Fruit fly (Drosophila melanogaster) S2 (cell line): ENCODE results near the gene gukh.

Experiments used
- CG8478 ChIP-seq: fragments of >200 bp; optimal IDR thresholded peaks from 2 replicates; lab custom pipeline; 2018
- CTCF ChIP-seq, 2 experiments: fragments of >200 bp; optimal IDR thresholded peaks; 2 replicates each; lab custom pipeline; 2018

The gukh gene

DNA sequence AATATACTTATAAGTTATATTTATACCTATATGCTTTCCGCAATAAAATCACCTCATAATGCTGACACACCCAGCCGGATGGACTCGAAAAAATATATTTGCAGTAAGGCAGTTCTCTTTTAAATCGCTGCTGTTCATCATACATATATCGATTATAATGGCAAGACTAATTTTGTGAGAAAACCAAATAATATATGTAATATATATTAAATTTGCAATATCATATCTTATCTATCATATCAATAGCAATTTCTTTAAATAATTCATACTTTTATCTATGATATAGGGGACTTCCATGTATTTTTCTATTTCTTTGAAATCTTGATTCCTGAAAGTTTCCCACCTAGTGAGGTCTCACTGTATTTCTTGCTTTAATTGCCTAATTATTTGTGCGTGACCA lies 78.7 kb downstream of the gukh start:
- TF ChIP-seq CG8478 (lab: Kevin White, UChicago) (no peak), CTCF (optimal IDR thresholded peaks at IDR 0.05; lab: Kevin White, UChicago) (no peak)

DNA sequence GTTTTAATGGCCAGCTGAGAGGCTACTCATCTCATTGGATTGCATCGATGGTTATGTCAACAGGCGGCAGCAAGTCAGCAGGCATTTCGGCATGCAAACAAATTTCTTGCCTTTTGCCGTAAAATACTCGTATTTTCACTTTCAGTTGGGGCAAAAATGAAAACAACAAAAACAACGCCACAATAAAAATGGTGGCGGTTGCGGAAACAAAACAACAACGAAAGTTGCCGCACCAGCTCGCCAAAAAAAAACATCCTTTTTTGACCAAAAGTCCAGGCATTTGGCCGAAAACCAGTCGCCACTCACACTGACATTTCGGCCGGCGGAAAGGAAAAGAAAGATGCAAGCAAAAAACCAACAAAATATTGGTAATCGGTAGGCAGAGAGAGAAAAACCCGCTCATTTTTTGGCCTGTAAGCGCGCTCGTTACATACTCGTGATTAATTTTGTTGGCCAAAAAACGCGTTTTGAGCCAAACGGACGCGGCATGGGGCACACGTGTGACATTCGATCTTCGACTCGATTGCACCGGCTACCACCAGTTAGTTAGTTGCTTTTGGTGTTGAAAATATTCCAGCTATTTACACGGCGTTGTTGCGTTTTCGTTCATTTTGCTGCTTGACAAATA lies 80.3 kb downstream of the gukh start:
- no peak for TF ChIP-seq CTCF (optimal IDR thresholded peaks at IDR 0.05; lab: Kevin White, UChicago)
- no peak for TF ChIP-seq CG8478 (lab: Kevin White, UChicago)

DNA sequence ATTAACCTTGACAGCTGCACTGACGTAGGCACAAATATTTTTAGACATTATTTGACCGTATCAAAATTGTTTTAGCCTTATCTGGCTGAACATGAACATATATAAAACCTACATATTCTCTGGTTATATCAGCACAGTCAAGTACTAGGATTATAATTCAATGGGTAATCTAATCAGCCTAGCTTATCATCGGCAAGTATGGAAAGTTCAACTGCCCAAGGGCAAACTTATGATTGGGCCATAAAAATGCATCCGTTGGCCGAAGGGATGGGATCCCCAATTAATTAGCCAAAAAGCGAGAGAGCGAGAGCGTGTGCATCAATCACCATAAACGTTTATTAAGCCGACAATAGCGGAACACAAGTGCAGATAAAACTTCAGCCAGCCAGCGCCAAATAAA lies 81.6 kb downstream of the gukh start:
- TF ChIP-seq CG8478 (lab: Kevin White, UChicago) (no peak), CTCF (optimal IDR thresholded peaks at IDR 0.05; lab: Kevin White, UChicago) (no peak)

DNA sequence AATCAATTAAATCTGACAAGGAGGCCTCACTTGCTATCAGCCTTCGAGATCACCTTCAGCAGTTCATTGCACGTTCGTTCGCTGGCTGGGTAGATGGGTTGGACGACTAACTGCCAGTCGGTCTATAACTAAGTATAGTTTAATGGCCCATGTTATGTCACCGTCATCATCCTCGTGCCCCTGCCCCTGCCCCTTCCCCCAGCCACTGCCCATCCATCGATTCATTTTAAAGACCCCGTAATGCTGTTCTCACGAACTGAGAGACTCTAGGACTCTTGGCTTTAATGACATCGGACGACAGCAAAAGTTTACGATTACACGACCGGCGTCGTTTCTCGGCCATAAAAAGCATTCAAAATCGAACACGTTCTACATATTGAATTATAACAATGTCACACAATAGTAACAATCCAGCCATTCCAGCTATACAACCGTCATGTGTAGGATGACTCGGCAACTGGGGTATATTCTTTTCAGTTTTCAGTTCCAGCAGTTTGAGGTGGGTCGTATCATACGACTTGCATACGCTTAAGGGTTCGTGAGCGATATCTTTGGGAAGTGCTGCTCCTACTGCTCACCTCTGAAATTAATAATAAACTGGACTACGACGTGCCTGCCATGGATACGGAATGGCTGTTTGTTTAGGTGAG lies 83.3 kb downstream of the gukh start:
- TF ChIP-seq CTCF (optimal IDR thresholded peaks at IDR 0.05; lab: Kevin White, UChicago) (no peak), CG8478 (lab: Kevin White, UChicago) (no peak)

DNA sequence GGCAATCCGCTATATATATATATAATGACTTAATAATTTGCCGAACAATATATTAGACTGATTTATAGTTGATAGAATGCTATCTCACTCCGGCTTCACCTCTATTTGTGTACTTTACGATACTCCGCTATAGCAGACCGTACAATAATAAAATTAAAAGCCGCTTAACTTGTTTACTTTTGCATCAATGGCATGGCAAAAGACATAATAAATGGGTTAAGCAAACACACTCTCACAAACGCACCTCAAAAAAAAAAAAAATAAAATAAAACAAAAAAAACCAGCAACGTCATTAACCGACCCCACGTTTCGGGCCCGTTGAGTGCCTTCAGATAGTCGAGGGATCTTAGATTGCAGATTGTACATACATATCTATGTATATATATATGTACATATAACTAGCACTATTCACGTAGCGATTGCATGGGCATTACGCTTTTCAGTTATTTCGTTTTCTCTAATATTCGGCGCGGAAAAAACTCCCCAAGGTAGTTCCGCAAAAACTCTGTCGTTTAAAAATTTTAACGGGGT lies 84.1 kb downstream of the gukh start:
- TF ChIP-seq CTCF (optimal IDR thresholded peaks at IDR 0.05; lab: Kevin White, UChicago): no peak
- no peak for TF ChIP-seq CG8478 (lab: Kevin White, UChicago)

DNA sequence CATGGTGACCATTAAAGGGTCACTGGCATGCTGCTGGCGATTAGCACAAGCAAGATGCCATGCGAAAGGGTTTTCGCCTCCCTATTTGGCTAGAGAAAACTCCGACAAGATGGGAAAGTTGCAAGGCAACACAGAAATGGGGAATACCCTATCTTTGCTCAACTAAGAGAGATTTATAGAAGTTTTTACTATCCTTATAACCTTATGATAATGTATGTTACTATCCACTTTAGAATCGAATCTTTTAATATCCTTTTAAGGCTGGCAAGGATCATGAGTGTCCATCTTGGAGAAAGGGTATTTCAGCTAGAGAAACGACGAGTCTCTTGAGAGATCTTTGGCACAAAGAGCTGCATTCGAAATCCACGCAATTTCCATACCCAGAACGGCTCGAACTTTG lies 85.9 kb downstream of the gukh start:
- TF ChIP-seq CG8478 (lab: Kevin White, UChicago): no peak
- no peak for TF ChIP-seq CTCF (optimal IDR thresholded peaks at IDR 0.05; lab: Kevin White, UChicago)

DNA sequence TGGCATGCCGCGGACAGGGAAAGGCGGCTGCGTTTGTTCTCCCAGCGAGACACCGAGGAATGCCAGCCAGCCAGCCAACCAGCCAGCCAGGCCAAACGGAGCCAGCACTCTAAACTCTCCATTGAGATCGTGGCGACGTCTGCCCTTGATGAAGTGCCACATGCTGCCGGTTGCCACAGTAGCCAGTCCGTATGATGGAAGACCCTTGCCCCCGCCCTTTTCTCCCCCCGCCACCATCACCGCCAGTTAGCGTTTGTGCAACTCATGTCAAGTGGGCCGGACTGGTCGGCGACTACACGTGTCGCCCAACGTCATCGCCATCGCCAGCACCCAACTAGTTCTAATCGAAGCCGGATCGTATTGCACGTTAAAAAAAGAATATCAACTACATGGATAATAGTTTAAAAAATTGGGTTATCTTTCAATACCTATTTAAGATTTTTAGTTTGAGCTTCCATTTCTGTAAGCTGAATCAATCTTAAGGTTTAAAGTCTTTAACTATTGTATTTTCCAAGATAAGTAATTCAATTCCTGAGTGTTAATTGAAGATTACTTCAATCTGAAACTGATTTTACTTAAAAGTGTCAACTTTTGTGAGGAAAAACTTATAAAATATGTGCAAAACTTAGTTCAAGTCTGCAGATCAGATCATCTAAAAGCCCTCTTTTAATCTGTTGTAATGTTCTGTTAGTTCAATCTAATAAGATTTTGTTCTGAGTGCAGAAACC lies 86.6 kb downstream of the gukh start:
- TF ChIP-seq CG8478 (lab: Kevin White, UChicago) (no peak), CTCF (optimal IDR thresholded peaks at IDR 0.05; lab: Kevin White, UChicago) (no peak)

DNA sequence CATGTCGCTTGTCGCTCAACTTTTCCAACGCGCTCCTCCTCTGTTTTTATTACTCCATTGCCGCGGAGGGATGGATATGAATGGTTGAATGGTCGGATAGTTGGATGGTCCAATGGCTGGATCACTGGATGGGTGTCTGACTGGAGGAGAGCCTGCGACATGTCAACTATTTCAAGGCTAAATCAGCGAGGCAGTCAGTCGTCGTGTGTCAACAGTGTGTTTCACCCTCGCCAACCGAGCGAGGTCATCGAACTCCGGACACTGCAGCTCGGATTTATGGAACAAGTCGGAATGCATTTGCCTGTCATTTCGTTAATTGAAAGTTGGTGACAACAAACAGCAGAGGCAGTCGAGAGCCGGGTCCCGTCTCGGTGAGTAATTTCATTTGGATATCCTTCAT lies 88.1 kb downstream of the gukh start:
- no peak for TF ChIP-seq CTCF (optimal IDR thresholded peaks at IDR 0.05; lab: Kevin White, UChicago)
- TF ChIP-seq CG8478 (lab: Kevin White, UChicago): no peak
